Worm (Caenorhabditis elegans): ENCODE data around the gene F13H8.6.

Gene F13H8.6

DNA sequence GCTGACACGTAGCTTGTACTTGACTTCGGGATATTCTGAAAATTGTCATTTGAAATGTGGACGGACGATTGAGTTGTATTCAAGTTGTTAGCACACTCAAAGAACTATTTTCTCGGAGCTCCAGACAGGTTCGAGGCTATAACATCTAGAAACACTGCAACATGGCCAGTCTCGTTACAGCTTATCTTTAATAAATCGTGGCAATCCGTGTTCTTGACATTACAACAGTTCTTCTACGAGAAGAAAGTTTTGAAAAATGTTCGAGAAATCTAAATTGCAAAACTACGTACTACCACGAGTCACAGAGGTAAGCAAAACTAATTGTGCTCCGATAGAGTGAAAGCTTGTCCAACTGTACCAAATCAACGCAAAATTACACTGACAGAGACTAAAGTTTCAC, 35.3 kb upstream of the F13H8.6 start:
- TF ChIP-seq snu-23 (GFP tag; optimal IDR thresholded peaks at IDR 0.05) (no peak), ztf-4 (tag; optimal IDR thresholded peaks at IDR 0.05) (no peak)

DNA sequence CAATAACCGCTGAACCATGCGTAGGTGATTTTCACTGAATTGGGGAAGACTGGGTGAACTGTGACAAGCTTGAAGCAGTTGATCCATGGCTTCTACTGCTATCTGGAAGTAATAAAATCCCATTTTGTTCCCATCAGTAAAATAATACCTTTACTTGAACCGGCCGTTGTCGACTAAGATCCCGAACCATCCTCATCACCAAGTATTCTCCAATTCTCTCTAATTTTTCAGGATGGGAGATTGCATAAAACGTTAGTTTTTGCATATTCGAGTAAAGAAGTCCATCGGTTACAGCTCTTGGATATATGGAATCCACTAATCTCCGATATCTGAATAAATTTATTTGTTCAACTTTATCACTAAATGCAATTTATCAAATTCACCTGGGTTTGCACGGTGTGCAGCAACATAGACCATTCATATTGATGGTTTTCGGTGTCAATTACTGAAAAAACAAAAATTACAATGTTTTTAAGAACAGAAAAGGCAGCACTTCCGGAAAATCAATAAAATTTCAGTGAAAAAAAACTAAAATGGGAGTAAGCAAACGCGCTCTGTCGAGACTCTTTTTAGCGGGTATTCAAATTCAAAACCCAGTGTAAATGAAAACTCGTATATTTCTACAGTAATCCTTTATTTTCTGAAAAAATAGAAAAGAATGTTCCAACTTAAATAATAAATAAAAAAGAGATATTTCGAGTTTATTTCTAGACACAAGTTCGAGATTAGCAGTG, 34.1 kb upstream of the F13H8.6 start, which contains the start of gene efr-3:
Gene efr-3 (minus strand): TSS at position 505 of the 734 bp plus-strand sequence.
- TF ChIP-seq sup-37 (GFP tag; optimal IDR thresholded peaks at IDR 0.05) (no peak), unc-86 (tag; optimal IDR thresholded peaks at IDR 0.05) (peak; percentile 28), xbp-1 (tag; optimal IDR thresholded peaks at IDR 0.05) (peak; percentile 55), lin-14 (GFP tag; optimal IDR thresholded peaks at IDR 0.05) (peak; percentile 47), Y116A8C.19 (tag; optimal IDR thresholded peaks at IDR 0.05; ENCODE audit: borderline replicate concordance) (no peak), fkh-8 (tag; optimal IDR thresholded peaks at IDR 0.05) (peak; percentile 3), vab-15 (tag; optimal IDR thresholded peaks at IDR 0.05) (no peak), blmp-1 (tag; optimal IDR thresholded peaks at IDR 0.05) (peak; percentile 31), nhr-237 (tag; optimal IDR thresholded peaks at IDR 0.05) (no peak), lsy-2 (tag; optimal IDR thresholded peaks at IDR 0.05) (peak; percentile 65 to 79), ets-5 (GFP tag; IDR thresholded peaks at IDR 0.05) (no peak), ceh-82 (tag; optimal IDR thresholded peaks at IDR 0.05) (peak in 1 of 3 experiments; percentile 40), hpl-2 (GFP tag; optimal IDR thresholded peaks at IDR 0.05) (no peak), lin-35 (GFP tag; optimal IDR thresholded peaks at IDR 0.05) (peak; percentile 93 to 97), ces-1 (GFP tag; optimal IDR thresholded peaks at IDR 0.05) (no peak), rnt-1 (tag; optimal IDR thresholded peaks at IDR 0.05) (peak; percentile 58), isw-1 (GFP tag; IDR thresholded peaks at IDR 0.05) (peak; percentile 51), nhr-77 (tag; optimal IDR thresholded peaks at IDR 0.05) (no peak), nhr-12 (tag; optimal IDR thresholded peaks at IDR 0.05) (no peak), snu-23 (GFP tag; optimal IDR thresholded peaks at IDR 0.05) (peak; percentile 55), lin-13 (GFP tag; optimal IDR thresholded peaks at IDR 0.05) (no peak), lin-15B (tag; optimal IDR thresholded peaks at IDR 0.05) (peak; percentile 24), F16B12.6 (tag; optimal IDR thresholded peaks at IDR 0.05) (peak; percentile 31), mab-9 (GFP tag; IDR thresholded peaks at IDR 0.05) (no peak), sox-4 (tag; optimal IDR thresholded peaks at IDR 0.05) (no peak), jun-1 (tag; optimal IDR thresholded peaks at IDR 0.05) (no peak), nhr-20 (tag; optimal IDR thresholded peaks at IDR 0.05) (peak; percentile 38), nhr-47 (tag; optimal IDR thresholded peaks at IDR 0.05) (peak; percentile 67), elt-3 (tag; optimal IDR thresholded peaks at IDR 0.05) (peak in 1 of 6 experiments; percentile 27), dpl-1 (GFP tag; optimal IDR thresholded peaks at IDR 0.05) (peak; percentile 89 to 95 (median 93)), pax-3 (tag; optimal IDR thresholded peaks at IDR 0.05) (no peak), irx-1 (tag; optimal IDR thresholded peaks at IDR 0.05) (no peak), aly-2 (tag; optimal IDR thresholded peaks at IDR 0.05) (no peak), unc-98 (GFP tag; IDR thresholded peaks at IDR 0.05) (no peak), tbx-2 (tag; optimal IDR thresholded peaks at IDR 0.05) (peak; percentile 58), fos-1 (tag; optimal IDR thresholded peaks at IDR 0.05) (no peak), nhr-19 (GFP tag; conservative IDR thresholded peaks at IDR 0.05) (peak; percentile 21; the same call in 1 of the 2 replicates), egl-27 (tag; optimal IDR thresholded peaks at IDR 0.05) (no peak), ceh-90 (tag; optimal IDR thresholded peaks at IDR 0.05) (no peak), lin-39 (tag; optimal IDR thresholded peaks at IDR 0.05) (peak; percentile 38), nhr-85 (tag) (peak; percentile 51), ceh-63 (GFP tag; optimal IDR thresholded peaks at IDR 0.05) (no peak), C34B4.2 (tag; optimal IDR thresholded peaks at IDR 0.05) (no peak), grh-1 (GFP tag; IDR thresholded peaks at IDR 0.05) (no peak), ceh-88 (GFP tag; IDR thresholded peaks at IDR 0.05) (no peak), skn-1 (tag; optimal IDR thresholded peaks at IDR 0.05) (peak; percentile 40), efl-1 (optimal IDR thresholded peaks at IDR 0.05) (peak; percentile 81 to 93), efl-1 (GFP tag; optimal IDR thresholded peaks at IDR 0.05 in 1 of 2) (peak; percentile 94 to 99), C16A3.4 (tag; optimal IDR thresholded peaks at IDR 0.05) (peak; percentile 16)
